Worm (Caenorhabditis elegans) whole organism, L4 larva: ENCODE measurements around the gene F15B9.6.
A peak's percentile ranks its signal among the peaks of the same experiment; 100 is the strongest.

ENCODE experiments used
- R02D3.7 ChIP-seq: fragments of 150-350 bp; sonication (generic microtip); optimal IDR thresholded peaks from 3 replicates; lab custom pipeline; 2014; ENCODE audit warnings: missing biosample characterization, missing genetic modification characterization
- ces-1 ChIP-seq: fragments of 150-350 bp; sonication (generic microtip); optimal IDR thresholded peaks from 4 replicates; lab custom pipeline; 2014; ENCODE audit warnings: missing biosample characterization, missing genetic modification reagents, missing genetic modification characterization
- daf-19 ChIP-seq: fragments of 200-800 bp; sonication (Bioruptor generic); conservative IDR thresholded peaks from 2 replicates; pipeline ENCODE4 v1.3.6; 2022; ENCODE audit warnings: missing genetic modification characterization, missing compliant biosample characterization
- dpl-1 ChIP-seq: fragments of 150-350 bp; optimal IDR thresholded peaks from 2 replicates; lab custom pipeline; 2014; ENCODE audit warnings: missing biosample characterization, missing genetic modification reagents, missing genetic modification characterization
- egl-27 ChIP-seq: sonication (generic microtip); optimal IDR thresholded peaks from 3 replicates; lab custom pipeline; 2017; ENCODE audit warnings: missing biosample characterization, missing genetic modification reagents, missing genetic modification characterization
- lin-39 ChIP-seq: fragments of 150-350 bp; optimal IDR thresholded peaks from 2 replicates; lab custom pipeline; 2014; ENCODE audit warnings: missing biosample characterization, missing genetic modification reagents, missing genetic modification characterization
- mdl-1 ChIP-seq, 2 experiments: fragments of 150-350 bp in 1 of 2; sonication (generic microtip) in 1 of 2; optimal IDR thresholded peaks; 2 replicates each; lab custom pipeline; 2014 to 2017; ENCODE audit warnings: missing biosample characterization in 2 of 2, missing genetic modification characterization in 2 of 2
- pqm-1 ChIP-seq: sonication (generic microtip); optimal IDR thresholded peaks from 2 replicates; lab custom pipeline; 2017; ENCODE audit warnings: missing biosample characterization, missing genetic modification characterization
- set-16 ChIP-seq: fragments of 200-800 bp; sonication (Bioruptor generic); IDR thresholded peaks from 2 replicates; pipeline ENCODE4 v1.3.6; 2022; ENCODE audit warnings: missing genetic modification reagents, missing genetic modification characterization, missing compliant biosample characterization
- skn-1 ChIP-seq: fragments of 150-350 bp; optimal IDR thresholded peaks from 2 replicates; lab custom pipeline; 2014; ENCODE audit warnings: missing biosample characterization, missing genetic modification characterization
- snpc-1.2 ChIP-seq: fragments of 200-800 bp; sonication (Bioruptor generic); IDR thresholded peaks from 2 replicates; pipeline ENCODE4 v1.3.6; 2022; ENCODE audit warnings: missing genetic modification reagents, missing genetic modification characterization, missing compliant biosample characterization
- zag-1 ChIP-seq: fragments of 150-350 bp; optimal IDR thresholded peaks from 2 replicates; lab custom pipeline; 2014; ENCODE audit warnings: missing biosample characterization, missing genetic modification characterization
- ztf-11 ChIP-seq: fragments of 150-350 bp; optimal IDR thresholded peaks from 2 replicates; lab custom pipeline; 2014; ENCODE audit warnings: missing biosample characterization, missing genetic modification characterization

ce11 chrV:13009843-13010242 is 4.1 kb upstream of the F15B9.6 start:
- TF ChIP-seq mdl-1 (tag; optimal IDR thresholded peaks at IDR 0.05; lab: Kevin White, UChicago): peak in 1 of 2 experiments; percentile 34
- no peak for TF ChIP-seq skn-1 (tag; lab: Kevin White, UChicago)
- no peak for TF ChIP-seq lin-39 (tag; lab: Kevin White, UChicago)
- no peak for TF ChIP-seq ces-1
- TF ChIP-seq R02D3.7 (tag; lab: Kevin White, UChicago): no peak
- no peak for TF ChIP-seq daf-19 (GFP tag; lab: Robert Waterston, UW)
- TF ChIP-seq dpl-1 (GFP tag; lab: Kevin White, UChicago): no peak
- no peak for TF ChIP-seq egl-27
- no peak for TF ChIP-seq pqm-1 (tag; lab: Kevin White, UChicago)
- TF ChIP-seq ztf-11 (tag; lab: Kevin White, UChicago): no peak
- TF ChIP-seq snpc-1.2: no peak
- no peak for TF ChIP-seq set-16 (GFP tag; lab: Robert Waterston, UW)
- TF ChIP-seq zag-1: no peak
